Fruit fly (Drosophila melanogaster): ENCODE measurements around the gene AlaRS-m.

AlaRS-m gene

DNA sequence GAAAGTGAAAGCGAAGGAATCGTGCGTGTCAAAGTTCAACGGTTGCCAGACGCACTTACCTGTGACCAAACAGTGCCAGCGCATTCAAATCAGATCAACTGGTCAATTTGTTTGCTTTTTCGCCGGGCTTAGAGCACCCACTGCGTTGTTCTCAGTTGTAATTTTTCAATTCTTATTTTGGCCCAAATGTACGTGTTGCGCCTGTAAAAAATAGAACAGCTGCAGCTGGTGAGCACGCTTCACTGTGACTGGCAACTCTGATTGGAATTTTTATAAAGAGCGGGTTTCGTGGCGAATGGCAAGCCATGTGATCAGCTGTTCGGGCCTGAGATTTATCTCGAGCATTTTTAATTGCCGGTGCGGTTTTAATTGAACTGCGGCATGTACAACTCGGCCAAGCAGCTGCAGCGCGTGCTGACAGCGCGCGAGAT lies at the start of gene AlaRS-m, which contains the start of gene Fitm:
Gene AlaRS-m, plus strand, starts transcription at position 285 of the 431 bp plus-strand sequence.
Gene Fitm, minus strand, starts transcription at position 250 of the 431 bp plus-strand sequence.
- no peak for TF ChIP-seq rn (GFP tag; IDR thresholded peaks at IDR 0.05)
- no peak for TF ChIP-seq CG8159 (tag; optimal IDR thresholded peaks at IDR 0.05)
- TF ChIP-seq Pif1B (GFP tag; optimal IDR thresholded peaks at IDR 0.05) = no peak
- no peak for TF ChIP-seq CG34367 (tag; optimal IDR thresholded peaks at IDR 0.05)
- no peak for TF ChIP-seq gl (tag; optimal IDR thresholded peaks at IDR 0.05)
- TF ChIP-seq CG8301 (tag; optimal IDR thresholded peaks at IDR 0.05) = no peak
- TF ChIP-seq Pif1A (GFP tag; optimal IDR thresholded peaks at IDR 0.05) = no peak
- no peak for TF ChIP-seq CG17806 (tag; optimal IDR thresholded peaks at IDR 0.05)
- no peak for TF ChIP-seq CG32121 (GFP tag; IDR thresholded peaks at IDR 0.05)
- TF ChIP-seq fd96Ca (GFP tag; IDR thresholded peaks at IDR 0.05) = no peak
- no peak for TF ChIP-seq Ets98B (GFP tag; IDR thresholded peaks at IDR 0.05)
- no peak for TF ChIP-seq CG10348 (GFP tag; IDR thresholded peaks at IDR 0.05)
- TF ChIP-seq CG13204 (GFP tag; optimal IDR thresholded peaks at IDR 0.05) = no peak
- no peak for TF ChIP-seq CG15710 (tag; optimal IDR thresholded peaks at IDR 0.05)

- TF ChIP-seq CG8301 (tag; optimal IDR thresholded peaks at IDR 0.05) (peak; percentile 2), CG4496 (GFP tag; IDR thresholded peaks at IDR 0.05) (peak; percentile 62; the same call in 2 of the 3 replicates), Pif1A (GFP tag; optimal IDR thresholded peaks at IDR 0.05) (peak; percentile 37), CG34367 (tag; optimal IDR thresholded peaks at IDR 0.05) (peak; percentile 52), CG8159 (tag; optimal IDR thresholded peaks at IDR 0.05) (peak; percentile 13), EcR (GFP tag; optimal IDR thresholded peaks at IDR 0.05) (no peak), CG14655 (GFP tag; optimal IDR thresholded peaks at IDR 0.05) (peak; percentile 12), CG17806 (tag; optimal IDR thresholded peaks at IDR 0.05) (no peak), CG12605 (GFP tag; IDR thresholded peaks at IDR 0.05) (peak; percentile 33; the same call in 1 of the 2 replicates)
Observed at dm6 chr3L:5096674-5097073, 49.2 kb upstream of the AlaRS-m start.

- TF ChIP-seq rn (GFP tag; IDR thresholded peaks at IDR 0.05) (no peak), CG14655 (GFP tag; optimal IDR thresholded peaks at IDR 0.05) (no peak)
Observed at dm6 chr3L:5102050-5102449, 43.8 kb upstream of the AlaRS-m start.

- TF ChIP-seq CG12605 (GFP tag; IDR thresholded peaks at IDR 0.05) (no peak), Pif1A (GFP tag; optimal IDR thresholded peaks at IDR 0.05) (no peak), EcR (GFP tag; optimal IDR thresholded peaks at IDR 0.05) (no peak), CG17806 (tag; optimal IDR thresholded peaks at IDR 0.05) (no peak), CG15710 (tag; optimal IDR thresholded peaks at IDR 0.05) (no peak), CG4496 (GFP tag; IDR thresholded peaks at IDR 0.05) (no peak), CG32121 (GFP tag; IDR thresholded peaks at IDR 0.05) (no peak), CG34367 (tag; optimal IDR thresholded peaks at IDR 0.05) (no peak)
Observed at dm6 chr3L:5125202-5125601, 20.7 kb upstream of the AlaRS-m start.

DNA sequence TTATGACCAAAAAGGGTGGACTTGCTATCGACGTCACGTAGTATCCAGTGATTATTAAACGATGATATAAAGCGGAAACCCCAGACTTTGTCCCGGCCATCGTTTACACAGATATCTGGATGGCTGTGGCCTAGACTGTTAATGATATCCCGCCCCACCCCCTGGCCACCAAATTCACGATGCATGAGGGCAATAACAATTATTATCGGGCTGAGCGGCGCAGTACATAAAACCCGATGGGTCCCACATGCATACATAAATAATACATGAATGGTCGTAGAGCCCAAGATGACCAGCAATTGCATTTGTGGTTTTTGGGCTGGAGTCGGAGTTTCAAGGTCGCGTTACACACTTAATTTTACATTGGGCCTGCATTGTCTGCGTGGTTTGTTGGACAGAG lies 18.3 kb upstream of the AlaRS-m start:
- no peak for TF ChIP-seq CG15710 (tag; optimal IDR thresholded peaks at IDR 0.05)
- peak; percentile 58 for TF ChIP-seq EcR (GFP tag; optimal IDR thresholded peaks at IDR 0.05)
- TF ChIP-seq CG8159 (tag; optimal IDR thresholded peaks at IDR 0.05) = peak; percentile 44
- no peak for TF ChIP-seq CG32121 (GFP tag; IDR thresholded peaks at IDR 0.05)

- TF ChIP-seq Pif1A (GFP tag; optimal IDR thresholded peaks at IDR 0.05) = peak; percentile 15
- peak; percentile 40 for TF ChIP-seq Pif1B (GFP tag; optimal IDR thresholded peaks at IDR 0.05)
- peak; percentile 9 for TF ChIP-seq D1 (tag; optimal IDR thresholded peaks at IDR 0.05)
- peak; percentile 48; the same call in 1 of the 2 replicates for TF ChIP-seq CG32121 (GFP tag; IDR thresholded peaks at IDR 0.05)
- peak; percentile 10 for TF ChIP-seq CG8301 (tag; optimal IDR thresholded peaks at IDR 0.05)
- TF ChIP-seq CG8159 (tag; optimal IDR thresholded peaks at IDR 0.05) = peak; percentile 64
- peak; percentile 55 for TF ChIP-seq CG34367 (tag; optimal IDR thresholded peaks at IDR 0.05)
- no peak for TF ChIP-seq Snoo (tag; optimal IDR thresholded peaks at IDR 0.05)
- TF ChIP-seq rn (GFP tag; IDR thresholded peaks at IDR 0.05) = peak; percentile 40; the same call in 1 of the 2 replicates
- TF ChIP-seq Ets98B (GFP tag; IDR thresholded peaks at IDR 0.05) = peak; percentile 51; the same call in 1 of the 2 replicates
- TF ChIP-seq CG12605 (GFP tag; IDR thresholded peaks at IDR 0.05) = 0 out of 2 replicates have a peak, but pooled peaks have one; percentile 22
- no peak; the same call in 1 of the 2 replicates for TF ChIP-seq CG10348 (GFP tag; IDR thresholded peaks at IDR 0.05)
- no peak for TF ChIP-seq EcR (GFP tag; optimal IDR thresholded peaks at IDR 0.05)
- TF ChIP-seq CG4496 (GFP tag; IDR thresholded peaks at IDR 0.05) = peak; percentile 38; the same call in 1 of the 3 replicates
- TF ChIP-seq gl (tag; optimal IDR thresholded peaks at IDR 0.05) = no peak
- TF ChIP-seq fd96Ca (GFP tag; IDR thresholded peaks at IDR 0.05) = peak; percentile 66; the same call in 2 of the 3 replicates
- peak; percentile 72 for TF ChIP-seq CG9948 (tag; optimal IDR thresholded peaks at IDR 0.05)
- no peak for TF ChIP-seq CG13204 (GFP tag; optimal IDR thresholded peaks at IDR 0.05)
- peak; percentile 62 for TF ChIP-seq CG17806 (tag; optimal IDR thresholded peaks at IDR 0.05)
- peak; percentile 67 for TF ChIP-seq CG15710 (tag; optimal IDR thresholded peaks at IDR 0.05)
- TF ChIP-seq CG14655 (GFP tag; optimal IDR thresholded peaks at IDR 0.05) = no peak
Observed at dm6 chr3L:5128214-5128613, 17.7 kb upstream of the AlaRS-m start.

dm6 chr3L:5129199-5129598 lies 16.7 kb upstream of the AlaRS-m start, which contains the start of gene CG4597:
CG4597 (plus strand) TSS chr3L:5129499.
- TF ChIP-seq EcR (GFP tag; optimal IDR thresholded peaks at IDR 0.05) (no peak), fd96Ca (GFP tag; IDR thresholded peaks at IDR 0.05) (no peak), CG14655 (GFP tag; optimal IDR thresholded peaks at IDR 0.05) (no peak), gl (tag; optimal IDR thresholded peaks at IDR 0.05) (no peak), CG8301 (tag; optimal IDR thresholded peaks at IDR 0.05) (no peak), CG10348 (GFP tag; IDR thresholded peaks at IDR 0.05) (no peak), rn (GFP tag; IDR thresholded peaks at IDR 0.05) (no peak), CG12605 (GFP tag; IDR thresholded peaks at IDR 0.05) (no peak), CG15710 (tag; optimal IDR thresholded peaks at IDR 0.05) (no peak), CG17806 (tag; optimal IDR thresholded peaks at IDR 0.05) (no peak), CG8159 (tag; optimal IDR thresholded peaks at IDR 0.05) (no peak), Snoo (tag; optimal IDR thresholded peaks at IDR 0.05) (no peak)

All from whole organism, pupa.